Worm (Caenorhabditis elegans) whole organism, L2 larva: ENCODE measurements around the gene C06E1.9.
A peak's percentile ranks its signal among the peaks of the same experiment; 100 is the strongest.

ENCODE experiments used
- C34F6.9 ChIP-seq: fragments of 150-350 bp; optimal IDR thresholded peaks from 2 replicates; lab custom pipeline; 2014; ENCODE audit warnings: missing biosample characterization, missing genetic modification characterization
- F13H6.1 ChIP-seq: sonication (generic microtip); optimal IDR thresholded peaks from 2 replicates; lab custom pipeline; 2016; ENCODE audit warnings: missing genetic modification characterization, missing compliant biosample characterization
- R02D3.7 ChIP-seq: fragments of 150-350 bp; optimal IDR thresholded peaks from 2 replicates; lab custom pipeline; 2014; ENCODE audit warnings: missing biosample characterization, missing genetic modification characterization
- Y55F3AM.14 ChIP-seq: fragments of 200-800 bp; sonication (Bioruptor generic); optimal IDR thresholded peaks from 2 replicates; lab custom pipeline; 2018; ENCODE audit warnings: mild to moderate bottlenecking, missing genetic modification characterization, missing compliant biosample characterization
- ZK546.5 ChIP-seq: sonication (generic microtip); optimal IDR thresholded peaks from 2 replicates; lab custom pipeline; 2017; ENCODE audit warnings: missing biosample characterization, missing genetic modification characterization
- alr-1 ChIP-seq: fragments of 150-350 bp; optimal IDR thresholded peaks from 2 replicates; lab custom pipeline; 2014; ENCODE audit warnings: missing biosample characterization, missing genetic modification characterization
- ama-1 ChIP-seq: fragments of 150-350 bp; optimal IDR thresholded peaks from 2 replicates; lab custom pipeline; 2018; ENCODE audit warnings: inconsistent platforms
- blmp-1 ChIP-seq: sonication (generic microtip); optimal IDR thresholded peaks from 2 replicates; lab custom pipeline; 2017; ENCODE audit warnings: missing genetic modification characterization, mild to moderate bottlenecking, missing compliant biosample characterization, antibody characterized with exemption, moderate library complexity; ENCODE audit not compliant: insufficient read depth
- ceh-16 ChIP-seq: fragments of 150-350 bp; optimal IDR thresholded peaks from 2 replicates; lab custom pipeline; 2014; ENCODE audit warnings: missing biosample characterization, missing genetic modification characterization
- dmd-4 ChIP-seq: sonication (generic microtip); optimal IDR thresholded peaks from 2 replicates; lab custom pipeline; 2017; ENCODE audit warnings: missing biosample characterization, missing genetic modification characterization
- egl-27 ChIP-seq: sonication (generic microtip); optimal IDR thresholded peaks from 3 replicates; lab custom pipeline; 2017; ENCODE audit warnings: missing biosample characterization, missing genetic modification reagents, missing genetic modification characterization
- fos-1 ChIP-seq: fragments of 150-350 bp; optimal IDR thresholded peaks from 2 replicates; lab custom pipeline; 2014; ENCODE audit warnings: missing biosample characterization, missing genetic modification characterization
- gmeb-1 ChIP-seq: fragments of 150-350 bp; optimal IDR thresholded peaks from 2 replicates; lab custom pipeline; 2014; ENCODE audit warnings: missing biosample characterization, missing genetic modification characterization
- lin-11 ChIP-seq: fragments of 150-350 bp; sonication (generic microtip); optimal IDR thresholded peaks from 2 replicates; lab custom pipeline; 2014; ENCODE audit warnings: missing biosample characterization, missing genetic modification characterization, inconsistent platforms, mixed read lengths
- lin-13 ChIP-seq: fragments of 150-350 bp; optimal IDR thresholded peaks from 2 replicates; lab custom pipeline; 2014; ENCODE audit warnings: missing biosample characterization, missing genetic modification reagents, missing genetic modification characterization
- lin-39 ChIP-seq: fragments of 150-350 bp; optimal IDR thresholded peaks from 2 replicates; lab custom pipeline; 2014; ENCODE audit warnings: missing biosample characterization, missing genetic modification reagents, missing genetic modification characterization
- lsy-2 ChIP-seq, 2 experiments: fragments of 150-350 bp in 1 of 2; sonication (generic microtip) in 1 of 2; optimal IDR thresholded peaks; 2 replicates each; lab custom pipeline; 2014 to 2017; ENCODE audit warnings: missing biosample characterization in 2 of 2, missing genetic modification characterization in 2 of 2
- mab-5 ChIP-seq: fragments of 150-350 bp; optimal IDR thresholded peaks from 2 replicates; lab custom pipeline; 2014; ENCODE audit warnings: missing biosample characterization, missing genetic modification characterization
- mbf-1 ChIP-seq: sonication (generic microtip); optimal IDR thresholded peaks from 2 replicates; lab custom pipeline; 2017; ENCODE audit warnings: missing biosample characterization, missing genetic modification characterization
- nhr-10 ChIP-seq: sonication (generic microtip); optimal IDR thresholded peaks from 2 replicates; lab custom pipeline; 2017; ENCODE audit warnings: missing biosample characterization, missing genetic modification characterization
- nhr-11 ChIP-seq: fragments of 150-350 bp; optimal IDR thresholded peaks from 2 replicates; lab custom pipeline; 2014; ENCODE audit warnings: missing biosample characterization, missing genetic modification characterization
- nhr-12 ChIP-seq: fragments of 150-350 bp; optimal IDR thresholded peaks from 2 replicates; lab custom pipeline; 2014; ENCODE audit warnings: missing biosample characterization, missing genetic modification characterization
- nhr-129 ChIP-seq: fragments of 150-350 bp; optimal IDR thresholded peaks from 2 replicates; lab custom pipeline; 2014; ENCODE audit warnings: missing biosample characterization, missing genetic modification characterization
- nhr-23 ChIP-seq: fragments of 150-350 bp; optimal IDR thresholded peaks from 2 replicates; lab custom pipeline; 2014; ENCODE audit warnings: missing biosample characterization, missing genetic modification reagents, missing genetic modification characterization
- nhr-25 ChIP-seq: fragments of 150-350 bp; sonication (generic microtip); optimal IDR thresholded peaks from 3 replicates; lab custom pipeline; 2014; ENCODE audit warnings: missing biosample characterization, missing genetic modification characterization
- nhr-6 ChIP-seq: fragments of 150-350 bp; optimal IDR thresholded peaks from 2 replicates; lab custom pipeline; 2014; ENCODE audit warnings: missing biosample characterization, missing genetic modification characterization
- peb-1 ChIP-seq: fragments of 150-350 bp; optimal IDR thresholded peaks from 2 replicates; lab custom pipeline; 2014; ENCODE audit warnings: missing biosample characterization, missing genetic modification characterization
- sem-4 ChIP-seq: fragments of 150-350 bp; optimal IDR thresholded peaks from 2 replicates; lab custom pipeline; 2014; ENCODE audit warnings: missing biosample characterization, missing genetic modification reagents, missing genetic modification characterization
- skn-1 ChIP-seq: sonication (generic microtip); optimal IDR thresholded peaks from 2 replicates; lab custom pipeline; 2017; ENCODE audit warnings: missing biosample characterization, missing genetic modification characterization
- sma-3 ChIP-seq: sonication (generic microtip); optimal IDR thresholded peaks from 2 replicates; lab custom pipeline; 2016; ENCODE audit warnings: missing genetic modification reagents, missing genetic modification characterization, missing compliant biosample characterization
- sma-9 ChIP-seq, 2 experiments: fragments of 150-350 bp in 1 of 2; sonication (generic microtip) in 1 of 2; optimal IDR thresholded peaks; 2 replicates each; lab custom pipeline; 2014 to 2016; ENCODE audit warnings: missing genetic modification characterization in 2 of 2, mild to moderate bottlenecking in 1 of 2, missing biosample characterization in 1 of 2, missing compliant biosample characterization in 1 of 2, missing genetic modification reagents in 1 of 2, moderate library complexity in 1 of 2
- snpc-4 ChIP-seq: fragments of 150-350 bp; optimal IDR thresholded peaks from 2 replicates; lab custom pipeline; 2014; ENCODE audit warnings: missing biosample characterization, missing genetic modification characterization
- unc-39 ChIP-seq: fragments of 150-350 bp; optimal IDR thresholded peaks from 2 replicates; lab custom pipeline; 2014; ENCODE audit warnings: missing biosample characterization, missing genetic modification characterization
- unc-55 ChIP-seq: fragments of 150-350 bp; sonication (generic microtip); optimal IDR thresholded peaks from 3 replicates; lab custom pipeline; 2014; ENCODE audit warnings: missing biosample characterization, missing genetic modification reagents, missing genetic modification characterization
- unc-62 ChIP-seq: fragments of 150-350 bp; optimal IDR thresholded peaks from 2 replicates; lab custom pipeline; 2014; ENCODE audit warnings: missing biosample characterization, missing genetic modification reagents, missing genetic modification characterization
- zag-1 ChIP-seq: fragments of 150-350 bp; optimal IDR thresholded peaks from 2 replicates; lab custom pipeline; 2014; ENCODE audit warnings: missing biosample characterization, missing genetic modification characterization
- ztf-1 ChIP-seq: fragments of 200-800 bp; sonication (Bioruptor generic); conservative IDR thresholded peaks from 2 replicates; pipeline ENCODE4 v1.3.6; 2022; ENCODE audit warnings: missing genetic modification characterization, missing compliant biosample characterization
- ztf-11 ChIP-seq: sonication (generic microtip); optimal IDR thresholded peaks from 2 replicates; lab custom pipeline; 2017; ENCODE audit warnings: missing biosample characterization, missing genetic modification characterization
- ztf-4 ChIP-seq: fragments of 150-350 bp; optimal IDR thresholded peaks from 2 replicates; lab custom pipeline; 2014; ENCODE audit warnings: missing biosample characterization, missing genetic modification characterization

C06E1.9 gene

ce11 chrIII:8620259-8620658, 10.7 kb upstream of the C06E1.9 start:
- TF ChIP-seq nhr-23 = no peak
- no peak for TF ChIP-seq ceh-16 (tag; lab: Kevin White, UChicago)
- TF ChIP-seq nhr-129 (tag; lab: Kevin White, UChicago) = no peak
- no peak for TF ChIP-seq nhr-12 (tag; lab: Kevin White, UChicago)
- TF ChIP-seq ztf-4 = no peak
- TF ChIP-seq peb-1 (tag; lab: Kevin White, UChicago) = no peak
- no peak for TF ChIP-seq nhr-6

DNA sequence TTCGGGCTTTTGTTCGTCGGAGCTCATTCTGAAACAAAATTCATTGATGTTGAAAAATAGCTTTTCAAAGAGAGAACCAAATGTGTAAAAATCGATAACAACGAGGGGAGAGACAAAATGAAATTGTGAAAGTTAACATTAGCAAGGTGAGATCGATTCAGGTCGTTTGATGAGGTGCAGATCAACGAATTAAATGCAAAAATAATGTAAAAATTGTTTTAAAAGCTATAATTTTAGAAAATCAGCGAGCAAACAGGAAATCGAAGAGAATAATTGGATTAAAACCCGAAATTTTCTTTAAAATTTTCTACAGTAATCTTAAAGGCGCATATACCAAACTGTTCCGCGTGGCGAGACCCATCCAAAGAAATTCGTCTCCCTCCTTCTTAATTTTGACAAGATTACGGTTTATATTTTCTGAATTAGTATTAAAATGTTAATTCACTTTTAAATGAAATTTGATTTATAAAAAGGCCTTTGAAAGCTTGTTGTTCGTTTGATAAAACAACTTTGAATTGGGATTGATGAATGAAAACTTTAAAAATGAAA, 8.9 kb upstream of the C06E1.9 start, which contains the start of gene C13G5.2:
Gene C13G5.2 (minus strand): TSS at position 51 of the 549 bp plus-strand sequence.
- TF ChIP-seq egl-27 (tag; lab: Kevin White, UChicago) (no peak), skn-1 (no peak), sma-9 (GFP tag; optimal IDR thresholded peaks at IDR 0.05; lab: Kevin White, UChicago) (no peak), sma-9 (tag; optimal IDR thresholded peaks at IDR 0.05; lab: Kevin White, UChicago) (no peak), nhr-12 (tag; lab: Kevin White, UChicago) (no peak), mab-5 (tag; lab: Kevin White, UChicago) (no peak)
- TF ChIP-seq, all 48 proteins: peak for 0

- TF ChIP-seq nhr-12 (tag; lab: Kevin White, UChicago) (no peak), C34F6.9 (tag; lab: Kevin White, UChicago) (no peak), sma-9 (GFP tag; optimal IDR thresholded peaks at IDR 0.05; lab: Kevin White, UChicago) (no peak), sma-9 (tag; optimal IDR thresholded peaks at IDR 0.05; lab: Kevin White, UChicago) (no peak), mbf-1 (no peak), skn-1 (no peak), fos-1 (tag; lab: Kevin White, UChicago) (no peak), nhr-6 (no peak), unc-62 (GFP tag; lab: Kevin White, UChicago) (no peak), ztf-4 (no peak), ZK546.5 (tag; lab: Kevin White, UChicago) (no peak), lin-13 (GFP tag; lab: Kevin White, UChicago) (no peak), blmp-1 (tag; lab: Kevin White, UChicago) (no peak), ztf-11 (tag; lab: Kevin White, UChicago) (no peak), R02D3.7 (tag; lab: Kevin White, UChicago) (no peak), snpc-4 (tag; lab: Kevin White, UChicago) (no peak), lin-11 (tag; lab: Kevin White, UChicago) (no peak), nhr-10 (tag; lab: Kevin White, UChicago) (no peak), lsy-2 (tag; optimal IDR thresholded peaks at IDR 0.05; lab: Kevin White, UChicago) (no peak), sem-4 (tag; lab: Kevin White, UChicago) (no peak), dmd-4 (tag; lab: Kevin White, UChicago) (no peak)
Observed at ce11 chrIII:8616587-8616986, 7.0 kb upstream of the C06E1.9 start, which contains the start of gene C06E1.11. C06E1.11 (minus strand) TSS chrIII:8616687.

ce11 chrIII:8614490-8614889, 4.9 kb upstream of the C06E1.9 start, which contains the start of gene rha-2:
rha-2 (minus strand) TSS chrIII:8614569.
- TF ChIP-seq ZK546.5 (tag; lab: Kevin White, UChicago) = no peak
- no peak for TF ChIP-seq nhr-23
- no peak for TF ChIP-seq nhr-6
- peak in 1 of 2 experiments; percentile 36 for TF ChIP-seq lsy-2 (tag; optimal IDR thresholded peaks at IDR 0.05; lab: Kevin White, UChicago)
- TF ChIP-seq ztf-11 (tag; lab: Kevin White, UChicago) = no peak
- TF ChIP-seq nhr-10 (tag; lab: Kevin White, UChicago) = no peak
- no peak for TF ChIP-seq ama-1 (lab: Kevin White, UChicago)
- no peak for TF ChIP-seq zag-1 (tag; lab: Kevin White, UChicago)
- TF ChIP-seq gmeb-1 (tag; lab: Kevin White, UChicago) = peak; percentile 91
- TF ChIP-seq sma-3 (GFP tag; lab: Kevin White, UChicago) = no peak
- no peak for TF ChIP-seq lin-13 (GFP tag; lab: Kevin White, UChicago)
- TF ChIP-seq dmd-4 (tag; lab: Kevin White, UChicago) = no peak
- TF ChIP-seq mbf-1 = no peak
- no peak for TF ChIP-seq ztf-1 (GFP tag; lab: Robert Waterston, UW)
- no peak for TF ChIP-seq blmp-1 (tag; lab: Kevin White, UChicago)
- no peak for TF ChIP-seq snpc-4 (tag; lab: Kevin White, UChicago)
- TF ChIP-seq nhr-129 (tag; lab: Kevin White, UChicago) = no peak
- no peak for TF ChIP-seq nhr-12 (tag; lab: Kevin White, UChicago)
- no peak for TF ChIP-seq alr-1 (tag; lab: Kevin White, UChicago)
- TF ChIP-seq unc-39 (tag; lab: Kevin White, UChicago) = no peak
- TF ChIP-seq sma-9 (GFP tag; optimal IDR thresholded peaks at IDR 0.05; lab: Kevin White, UChicago) = no peak
- no peak for TF ChIP-seq sma-9 (tag; optimal IDR thresholded peaks at IDR 0.05; lab: Kevin White, UChicago)
- no peak for TF ChIP-seq sem-4 (tag; lab: Kevin White, UChicago)
- TF ChIP-seq lin-39 (tag; lab: Kevin White, UChicago) = no peak
- no peak for TF ChIP-seq nhr-25 (tag; lab: Kevin White, UChicago)
- no peak for TF ChIP-seq egl-27 (tag; lab: Kevin White, UChicago)
- no peak for TF ChIP-seq peb-1 (tag; lab: Kevin White, UChicago)
- no peak for TF ChIP-seq mab-5 (tag; lab: Kevin White, UChicago)
- TF ChIP-seq skn-1 = no peak
- no peak for TF ChIP-seq Y55F3AM.14 (GFP tag; lab: Kevin White, UChicago)
- peak; percentile 74 for TF ChIP-seq unc-55 (GFP tag; lab: Kevin White, UChicago)
- no peak for TF ChIP-seq R02D3.7 (tag; lab: Kevin White, UChicago)
- peak; percentile 71 for TF ChIP-seq C34F6.9 (tag; lab: Kevin White, UChicago)
- no peak for TF ChIP-seq ceh-16 (tag; lab: Kevin White, UChicago)
- TF ChIP-seq nhr-11 (tag; lab: Kevin White, UChicago) = no peak
- TF ChIP-seq F13H6.1 (tag; lab: Kevin White, UChicago) = no peak
